Worm (Caenorhabditis elegans) whole organism, midembryonic: ENCODE results near the gene F28H7.3.

ENCODE experiments used
- T22C8.4 ChIP-seq: fragments of 200-800 bp; sonication (Bioruptor generic); IDR thresholded peaks from 2 replicates; pipeline ENCODE4 v1.3.6; 2022; ENCODE audit warnings: missing genetic modification characterization, missing compliant biosample characterization
- cog-1 ChIP-seq: sonication (generic microtip); optimal IDR thresholded peaks from 2 replicates; lab custom pipeline; 2016; ENCODE audit warnings: missing genetic modification characterization, missing compliant biosample characterization
- flt-1 ChIP-seq: fragments of 200-800 bp; sonication (Bioruptor generic); IDR thresholded peaks from 2 replicates; pipeline ENCODE4 v1.3.6; 2022; ENCODE audit warnings: missing genetic modification characterization, missing compliant biosample characterization
- med-1 ChIP-seq: sonication (generic microtip); optimal IDR thresholded peaks from 2 replicates; lab custom pipeline; 2017; ENCODE audit warnings: missing genetic modification characterization, mild to moderate bottlenecking, missing compliant biosample characterization, antibody characterized with exemption, missing genetic modification reagents; ENCODE audit not compliant: insufficient read depth
- ref-1 ChIP-seq: fragments of 200-800 bp; sonication (Bioruptor generic); conservative IDR thresholded peaks from 2 replicates; pipeline ENCODE4 v1.3.6; 2022; ENCODE audit warnings: missing genetic modification reagents, missing genetic modification characterization, missing compliant biosample characterization
- ztf-23 ChIP-seq: fragments of 200-800 bp; sonication (Bioruptor generic); IDR thresholded peaks from 2 replicates; pipeline ENCODE4 v1.3.6; 2022; ENCODE audit warnings: missing genetic modification reagents, missing genetic modification characterization, missing compliant biosample characterization

ce11 chrV:10758658-10759057 is 8.1 kb upstream of the F28H7.3 start, which contains the start of gene F28H7.8:
- TF ChIP-seq cog-1 (no peak), T22C8.4 (GFP tag; lab: Robert Waterston, UW) (no peak), ref-1 (GFP tag; lab: Robert Waterston, UW) (no peak), ztf-23 (GFP tag; lab: Robert Waterston, UW) (no peak), med-1 (GFP tag; lab: Kevin White, UChicago) (no peak), flt-1 (no peak)
